Worm (Caenorhabditis elegans) whole organism, L3 larva: ENCODE results near the gene T24F1.7.

Experiments used
- R02D3.7 ChIP-seq: fragments of 150-350 bp; optimal IDR thresholded peaks from 2 replicates; lab custom pipeline; 2014; ENCODE audit warnings: missing biosample characterization, missing genetic modification characterization
- ama-1 ChIP-seq: fragments of 150-350 bp; optimal IDR thresholded peaks from 2 replicates; lab custom pipeline; 2018
- ceh-82 ChIP-seq: fragments of 150-350 bp; optimal IDR thresholded peaks from 2 replicates; lab custom pipeline; 2014; ENCODE audit warnings: missing biosample characterization, missing genetic modification characterization
- ceh-9 ChIP-seq: sonication (generic microtip); optimal IDR thresholded peaks from 2 replicates; lab custom pipeline; 2018; ENCODE audit warnings: missing biosample characterization, missing genetic modification characterization
- daf-12 ChIP-seq: fragments of 150-350 bp; optimal IDR thresholded peaks from 2 replicates; lab custom pipeline; 2014; ENCODE audit warnings: missing biosample characterization, missing genetic modification reagents, missing genetic modification characterization
- egl-27 ChIP-seq: sonication (generic microtip); optimal IDR thresholded peaks from 4 replicates; lab custom pipeline; 2017; ENCODE audit warnings: missing biosample characterization, missing genetic modification reagents, missing genetic modification characterization
- elt-1 ChIP-seq: fragments of 150-350 bp; optimal IDR thresholded peaks from 2 replicates; lab custom pipeline; 2014; ENCODE audit warnings: missing biosample characterization, missing genetic modification characterization
- elt-2 ChIP-seq: sonication (generic microtip); optimal IDR thresholded peaks from 2 replicates; lab custom pipeline; 2016; ENCODE audit warnings: missing genetic modification reagents, mild to moderate bottlenecking, missing genetic modification characterization, missing compliant biosample characterization
- elt-3 ChIP-seq, 3 experiments: fragments of 150-350 bp in 1 of 3; sonication (generic microtip) in 2 of 3; optimal IDR thresholded peaks; 2 replicates in 2 of 3; 4 replicates in 1 of 3; lab custom pipeline; 2014 to 2017; ENCODE audit warnings: missing biosample characterization in 3 of 3, missing genetic modification characterization in 3 of 3
- eor-1 ChIP-seq, 2 experiments: fragments of 150-350 bp; optimal IDR thresholded peaks; 2 replicates each; lab custom pipeline; 2014 to 2018; ENCODE audit warnings: missing biosample characterization in 2 of 2, missing genetic modification characterization in 2 of 2
- fkh-10 ChIP-seq: sonication (generic microtip); optimal IDR thresholded peaks from 2 replicates; lab custom pipeline; 2017; ENCODE audit warnings: missing biosample characterization, missing genetic modification reagents, missing genetic modification characterization
- fos-1 ChIP-seq: fragments of 150-350 bp; optimal IDR thresholded peaks from 2 replicates; lab custom pipeline; 2014; ENCODE audit warnings: missing biosample characterization, missing genetic modification characterization
- jun-1 ChIP-seq: fragments of 150-350 bp; optimal IDR thresholded peaks from 2 replicates; lab custom pipeline; 2014; ENCODE audit warnings: missing biosample characterization, missing genetic modification reagents, missing genetic modification characterization
- lin-15B ChIP-seq: fragments of 150-350 bp; optimal IDR thresholded peaks from 2 replicates; lab custom pipeline; 2014; ENCODE audit warnings: missing biosample characterization, missing genetic modification characterization
- lin-39 ChIP-seq: fragments of 150-350 bp; optimal IDR thresholded peaks from 2 replicates; lab custom pipeline; 2018; ENCODE audit warnings: missing biosample characterization, missing genetic modification reagents, missing genetic modification characterization
- lsy-12 ChIP-seq: sonication (generic microtip); optimal IDR thresholded peaks from 2 replicates; lab custom pipeline; 2016; ENCODE audit warnings: mild to moderate bottlenecking, missing genetic modification characterization, missing compliant biosample characterization
- mdl-1 ChIP-seq: fragments of 150-350 bp; optimal IDR thresholded peaks from 2 replicates; lab custom pipeline; 2014; ENCODE audit warnings: missing biosample characterization, missing genetic modification characterization
- mml-1 ChIP-seq: fragments of 150-350 bp; sonication (generic microtip); optimal IDR thresholded peaks from 3 replicates; lab custom pipeline; 2014; ENCODE audit warnings: missing biosample characterization, missing genetic modification characterization
- nfya-1 ChIP-seq: sonication (generic microtip); optimal IDR thresholded peaks from 2 replicates; lab custom pipeline; 2017; ENCODE audit warnings: missing genetic modification characterization, mild to moderate bottlenecking, missing compliant biosample characterization, antibody characterized with exemption, moderate library complexity; ENCODE audit not compliant: insufficient read depth
- nhr-12 ChIP-seq: fragments of 150-350 bp; optimal IDR thresholded peaks from 2 replicates; lab custom pipeline; 2014; ENCODE audit warnings: missing biosample characterization, missing genetic modification characterization
- nhr-25 ChIP-seq: sonication (generic microtip); optimal IDR thresholded peaks from 2 replicates; lab custom pipeline; 2017; ENCODE audit warnings: missing biosample characterization, missing genetic modification characterization
- nhr-43 ChIP-seq: sonication (generic microtip); optimal IDR thresholded peaks from 2 replicates; lab custom pipeline; 2016; ENCODE audit warnings: mild to moderate bottlenecking, missing genetic modification characterization, missing compliant biosample characterization; ENCODE audit not compliant: poor library complexity, severe bottlenecking
- nhr-76 ChIP-seq: fragments of 150-350 bp; sonication (generic microtip); optimal IDR thresholded peaks from 5 replicates; lab custom pipeline; 2014; ENCODE audit warnings: missing biosample characterization, missing genetic modification characterization
- pqm-1 ChIP-seq: fragments of 150-350 bp; optimal IDR thresholded peaks from 2 replicates; lab custom pipeline; 2017; ENCODE audit warnings: missing biosample characterization, missing genetic modification characterization, inconsistent platforms
- sea-2 ChIP-seq: fragments of 150-350 bp; sonication (generic microtip); optimal IDR thresholded peaks from 4 replicates; lab custom pipeline; 2014; ENCODE audit warnings: missing biosample characterization, missing genetic modification reagents, missing genetic modification characterization
- skn-1 ChIP-seq: fragments of 150-350 bp; optimal IDR thresholded peaks from 2 replicates; lab custom pipeline; 2014; ENCODE audit warnings: missing biosample characterization, missing genetic modification characterization
- unc-39 ChIP-seq: sonication (generic microtip); optimal IDR thresholded peaks from 4 replicates; lab custom pipeline; 2017; ENCODE audit warnings: missing biosample characterization, missing genetic modification characterization
- unc-62 ChIP-seq: fragments of 150-350 bp; sonication (generic microtip); optimal IDR thresholded peaks from 4 replicates; lab custom pipeline; 2014; ENCODE audit warnings: missing biosample characterization, missing genetic modification reagents, missing genetic modification characterization
- ztf-11 ChIP-seq: fragments of 150-350 bp; optimal IDR thresholded peaks from 2 replicates; lab custom pipeline; 2014; ENCODE audit warnings: missing biosample characterization, missing genetic modification characterization

Gene T24F1.7

ce11 chrII:11279971-11280370 lies 32.4 kb upstream of the T24F1.7 start:
- peak; percentile 8 for TF ChIP-seq elt-2 (tag; lab: Kevin White, UChicago)
- no peak for TF ChIP-seq elt-3 (tag; optimal IDR thresholded peaks at IDR 0.05; lab: Kevin White, UChicago)
- TF ChIP-seq nfya-1 (tag; lab: Kevin White, UChicago): peak; percentile 95

- TF ChIP-seq lsy-12 (tag; lab: Kevin White, UChicago) (no peak), daf-12 (no peak), lin-15B (tag; lab: Kevin White, UChicago) (no peak), unc-39 (tag; lab: Kevin White, UChicago) (no peak), lin-39 (tag; lab: Kevin White, UChicago) (no peak), pqm-1 (tag; lab: Kevin White, UChicago) (no peak), jun-1 (tag; lab: Kevin White, UChicago) (no peak), egl-27 (tag; lab: Kevin White, UChicago) (no peak), nhr-12 (tag; lab: Kevin White, UChicago) (no peak), sea-2 (GFP tag; lab: Kevin White, UChicago) (no peak), nhr-43 (tag; lab: Kevin White, UChicago) (no peak), ceh-82 (tag; lab: Kevin White, UChicago) (no peak), mdl-1 (no peak), elt-1 (tag; lab: Kevin White, UChicago) (no peak), fos-1 (tag; lab: Kevin White, UChicago) (no peak), nhr-25 (tag; lab: Kevin White, UChicago) (no peak)
These were observed 31.1 kb upstream of the T24F1.7 start for ce11 chrII:11281177-11281576.

ce11 chrII:11281666-11282065 lies 30.7 kb upstream of the T24F1.7 start, which contains the start of gene unc-130:
unc-130 (plus strand) TSS chrII:11281966.
- no peak for TF ChIP-seq R02D3.7 (tag; lab: Kevin White, UChicago)
- TF ChIP-seq egl-27 (tag; lab: Kevin White, UChicago): no peak
- TF ChIP-seq unc-39 (tag; lab: Kevin White, UChicago): no peak
- no peak for TF ChIP-seq ama-1 (lab: Kevin White, UChicago)
- peak; percentile 27 for TF ChIP-seq elt-2 (tag; lab: Kevin White, UChicago)
- no peak for TF ChIP-seq unc-62 (GFP tag; lab: Kevin White, UChicago)
- TF ChIP-seq mdl-1: no peak

ce11 chrII:11283013-11283412 lies 29.3 kb upstream of the T24F1.7 start:
- TF ChIP-seq mml-1 (tag; lab: Kevin White, UChicago) (no peak), lin-39 (tag; lab: Kevin White, UChicago) (peak; percentile 1)

ce11 chrII:11283803-11284202 lies 28.5 kb upstream of the T24F1.7 start:
- TF ChIP-seq ztf-11 (no peak), eor-1 (tag; optimal IDR thresholded peaks at IDR 0.05; lab: Kevin White, UChicago) (no peak), nhr-76 (tag; lab: Kevin White, UChicago) (no peak), ceh-9 (tag; lab: Kevin White, UChicago) (no peak), elt-2 (tag; lab: Kevin White, UChicago) (peak; percentile 63), pqm-1 (tag; lab: Kevin White, UChicago) (peak; percentile 31)
- TF ChIP-seq, all 47 proteins: peak for 2

- TF ChIP-seq egl-27 (tag; lab: Kevin White, UChicago): no peak
- no peak for TF ChIP-seq skn-1 (tag; lab: Kevin White, UChicago)
- no peak for TF ChIP-seq fkh-10 (GFP tag; lab: Kevin White, UChicago)
These were observed 27.6 kb upstream of the T24F1.7 start for ce11 chrII:11284701-11285100.

ce11 chrII:11285282-11285933 lies 26.9 kb upstream of the T24F1.7 start:
- TF ChIP-seq ceh-9 (tag; lab: Kevin White, UChicago): no peak
- peak; percentile 41 for TF ChIP-seq elt-2 (tag; lab: Kevin White, UChicago)
- TF ChIP-seq fos-1 (tag; lab: Kevin White, UChicago): no peak
- peak; percentile 62 for TF ChIP-seq nfya-1 (tag; lab: Kevin White, UChicago)
